Worm (Caenorhabditis elegans): ENCODE measurements around the gene rps-18.

DNA sequence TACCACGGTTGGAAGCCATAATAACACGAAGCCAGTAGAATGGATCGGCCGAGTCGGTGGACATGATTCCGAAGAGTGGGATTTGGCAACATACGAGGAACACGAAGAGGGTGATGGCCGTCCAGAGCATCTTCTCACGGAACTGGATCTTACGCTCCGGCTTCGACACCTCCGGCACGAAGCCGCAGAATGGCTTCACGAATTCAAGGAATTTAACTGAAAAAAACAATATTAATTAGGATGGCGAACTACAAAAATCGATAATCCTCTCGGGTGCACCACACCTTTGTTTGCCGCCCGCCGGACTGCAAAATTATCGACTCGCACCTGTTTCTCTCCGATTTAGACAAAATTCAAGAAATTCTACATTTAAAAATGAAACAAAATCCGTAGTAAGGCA, 1.3 kb upstream of the rps-18 start:
- no peak for TF ChIP-seq K12H6.12 (tag; optimal IDR thresholded peaks at IDR 0.05)
- TF ChIP-seq nfyb-1 (GFP tag; IDR thresholded peaks at IDR 0.05): no peak
- TF ChIP-seq unc-130 (GFP tag; optimal IDR thresholded peaks at IDR 0.05): no peak
- TF ChIP-seq ceh-100 (GFP tag; IDR thresholded peaks at IDR 0.05): no peak
- TF ChIP-seq bed-1 (GFP tag; IDR thresholded peaks at IDR 0.05): no peak
- no peak for TF ChIP-seq nfya-2 (GFP tag; IDR thresholded peaks at IDR 0.05)
- TF ChIP-seq F22D6.2 (tag; optimal IDR thresholded peaks at IDR 0.05): no peak
- TF ChIP-seq efl-1 (GFP tag; optimal IDR thresholded peaks at IDR 0.05): no peak
- TF ChIP-seq madf-6 (GFP tag; IDR thresholded peaks at IDR 0.05): no peak
- TF ChIP-seq F57A8.1 (GFP tag; optimal IDR thresholded peaks at IDR 0.05): no peak

Data from whole organism, young adult.